Worm (Caenorhabditis elegans): ENCODE results near the gene Y56A3A.33.

Gene Y56A3A.33

ce11 chrIII:12022281-12022680 is 19.5 kb upstream of the Y56A3A.33 start:
- TF ChIP-seq F13C5.2 (tag; optimal IDR thresholded peaks at IDR 0.05) (no peak), tra-4 (tag; optimal IDR thresholded peaks at IDR 0.05) (no peak), tbx-11 (GFP tag; IDR thresholded peaks at IDR 0.05) (no peak), ets-7 (tag; optimal IDR thresholded peaks at IDR 0.05) (no peak), B0310.2 (tag; optimal IDR thresholded peaks at IDR 0.05) (no peak), ceh-36 (tag; optimal IDR thresholded peaks at IDR 0.05) (no peak)

ce11 chrIII:12020074-12020602 is 17.4 kb upstream of the Y56A3A.33 start, which contains the start of gene brp-1:
Gene brp-1 (plus strand): TSS chrIII:12020552.
- TF ChIP-seq B0310.2 (tag; optimal IDR thresholded peaks at IDR 0.05) (no peak), aly-1 (tag; optimal IDR thresholded peaks at IDR 0.05) (no peak), tbx-37 (GFP tag; conservative IDR thresholded peaks at IDR 0.05) (no peak), F13C5.2 (tag; optimal IDR thresholded peaks at IDR 0.05) (no peak), hnd-1 (tag; optimal IDR thresholded peaks at IDR 0.05) (no peak), sea-1 (GFP tag; conservative IDR thresholded peaks at IDR 0.05) (no peak), flt-1 (GFP tag; IDR thresholded peaks at IDR 0.05) (no peak), ama-1 (optimal IDR thresholded peaks at IDR 0.05) (no peak), ceh-36 (tag; optimal IDR thresholded peaks at IDR 0.05) (no peak), ets-7 (tag; optimal IDR thresholded peaks at IDR 0.05) (no peak), ceh-13 (GFP tag; optimal IDR thresholded peaks at IDR 0.05) (no peak), tra-4 (tag; optimal IDR thresholded peaks at IDR 0.05) (no peak)

ce11 chrIII:12017999-12018398 is 15.2 kb upstream of the Y56A3A.33 start:
- TF ChIP-seq sea-1 (GFP tag; conservative IDR thresholded peaks at IDR 0.05), result no peak
- TF ChIP-seq aly-1 (tag; optimal IDR thresholded peaks at IDR 0.05), result no peak
- no peak for TF ChIP-seq ceh-36 (tag; optimal IDR thresholded peaks at IDR 0.05)
- TF ChIP-seq tbx-11 (GFP tag; IDR thresholded peaks at IDR 0.05), result no peak
- TF ChIP-seq ceh-13 (GFP tag; optimal IDR thresholded peaks at IDR 0.05), result no peak
- TF ChIP-seq F13C5.2 (tag; optimal IDR thresholded peaks at IDR 0.05), result no peak
- no peak for TF ChIP-seq ets-7 (tag; optimal IDR thresholded peaks at IDR 0.05)
- no peak for TF ChIP-seq hnd-1 (tag; optimal IDR thresholded peaks at IDR 0.05)
- TF ChIP-seq tra-4 (tag; optimal IDR thresholded peaks at IDR 0.05), result no peak
- TF ChIP-seq hmg-4 (GFP tag; optimal IDR thresholded peaks at IDR 0.05), result no peak
- no peak for TF ChIP-seq scrt-1 (GFP tag; IDR thresholded peaks at IDR 0.05)
- TF ChIP-seq tbx-37 (GFP tag; conservative IDR thresholded peaks at IDR 0.05), result no peak
- TF ChIP-seq pes-1 (GFP tag; IDR thresholded peaks at IDR 0.05), result no peak
- no peak for TF ChIP-seq flt-1 (GFP tag; IDR thresholded peaks at IDR 0.05)
- TF ChIP-seq ama-1 (optimal IDR thresholded peaks at IDR 0.05), result no peak
- TF ChIP-seq hmbx-1 (tag; optimal IDR thresholded peaks at IDR 0.05), result no peak
- TF ChIP-seq B0310.2 (tag; optimal IDR thresholded peaks at IDR 0.05), result no peak

- TF ChIP-seq ceh-36 (tag; optimal IDR thresholded peaks at IDR 0.05), result no peak
- no peak for TF ChIP-seq hnd-1 (tag; optimal IDR thresholded peaks at IDR 0.05)
- TF ChIP-seq sea-1 (GFP tag; conservative IDR thresholded peaks at IDR 0.05), result no peak
- no peak for TF ChIP-seq B0310.2 (tag; optimal IDR thresholded peaks at IDR 0.05)
- TF ChIP-seq ets-7 (tag; optimal IDR thresholded peaks at IDR 0.05), result no peak
- no peak for TF ChIP-seq scrt-1 (GFP tag; IDR thresholded peaks at IDR 0.05)
- TF ChIP-seq hmbx-1 (tag; optimal IDR thresholded peaks at IDR 0.05), result no peak
- TF ChIP-seq hmg-4 (GFP tag; optimal IDR thresholded peaks at IDR 0.05), result no peak
- TF ChIP-seq tbx-37 (GFP tag; conservative IDR thresholded peaks at IDR 0.05), result no peak
- no peak for TF ChIP-seq ama-1 (optimal IDR thresholded peaks at IDR 0.05)
- no peak for TF ChIP-seq aly-1 (tag; optimal IDR thresholded peaks at IDR 0.05)
- no peak for TF ChIP-seq ceh-13 (GFP tag; optimal IDR thresholded peaks at IDR 0.05)
- no peak for TF ChIP-seq tra-4 (tag; optimal IDR thresholded peaks at IDR 0.05)
- TF ChIP-seq pes-1 (GFP tag; IDR thresholded peaks at IDR 0.05), result no peak
- TF ChIP-seq F13C5.2 (tag; optimal IDR thresholded peaks at IDR 0.05), result no peak
- TF ChIP-seq tbx-11 (GFP tag; IDR thresholded peaks at IDR 0.05), result no peak
- TF ChIP-seq flt-1 (GFP tag; IDR thresholded peaks at IDR 0.05), result no peak
Measured at ce11 chrIII:12015611-12016010, 12.9 kb upstream of the Y56A3A.33 start.

DNA sequence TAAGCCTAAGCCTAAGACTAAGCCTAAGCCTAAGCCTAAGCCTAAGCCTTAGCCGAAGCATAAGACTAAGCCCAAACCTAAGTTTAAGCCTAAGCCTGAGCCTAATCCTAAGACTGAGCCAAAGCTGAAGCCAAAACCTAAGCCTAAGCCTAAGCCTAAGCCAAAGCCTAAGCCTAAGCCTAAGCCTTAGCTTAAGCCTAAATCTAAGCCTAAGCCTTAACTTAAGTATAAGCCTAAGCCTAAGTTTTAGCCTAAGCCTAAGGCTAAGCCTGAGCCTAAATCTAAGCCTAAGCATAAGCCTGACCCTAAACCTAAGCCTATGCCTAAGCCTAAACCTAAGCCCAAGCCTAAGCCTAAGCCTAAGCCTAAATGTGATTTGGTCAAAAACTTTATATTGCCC is 12.4 kb upstream of the Y56A3A.33 start:
- TF ChIP-seq ceh-36 (tag; optimal IDR thresholded peaks at IDR 0.05) (peak; percentile 89), tbx-37 (GFP tag; conservative IDR thresholded peaks at IDR 0.05) (no peak)

ce11 chrIII:12014503-12014902 is 11.8 kb upstream of the Y56A3A.33 start:
- TF ChIP-seq ets-7 (tag; optimal IDR thresholded peaks at IDR 0.05) (no peak), sea-1 (GFP tag; conservative IDR thresholded peaks at IDR 0.05) (no peak), tbx-11 (GFP tag; IDR thresholded peaks at IDR 0.05) (no peak), hmbx-1 (tag; optimal IDR thresholded peaks at IDR 0.05) (no peak), hmg-4 (GFP tag; optimal IDR thresholded peaks at IDR 0.05) (no peak), ceh-36 (tag; optimal IDR thresholded peaks at IDR 0.05) (no peak), ama-1 (optimal IDR thresholded peaks at IDR 0.05) (no peak)

ce11 chrIII:12013718-12014117 is 11.0 kb upstream of the Y56A3A.33 start:
- TF ChIP-seq sea-1 (GFP tag; conservative IDR thresholded peaks at IDR 0.05), result no peak

- TF ChIP-seq scrt-1 (GFP tag; IDR thresholded peaks at IDR 0.05) (no peak), tra-4 (tag; optimal IDR thresholded peaks at IDR 0.05) (no peak), ceh-13 (GFP tag; optimal IDR thresholded peaks at IDR 0.05) (no peak), sea-1 (GFP tag; conservative IDR thresholded peaks at IDR 0.05) (no peak), tbx-11 (GFP tag; IDR thresholded peaks at IDR 0.05) (no peak), aly-1 (tag; optimal IDR thresholded peaks at IDR 0.05) (no peak), hmg-4 (GFP tag; optimal IDR thresholded peaks at IDR 0.05) (no peak), ceh-36 (tag; optimal IDR thresholded peaks at IDR 0.05) (no peak), B0310.2 (tag; optimal IDR thresholded peaks at IDR 0.05) (no peak), ets-7 (tag; optimal IDR thresholded peaks at IDR 0.05) (no peak), pes-1 (GFP tag; IDR thresholded peaks at IDR 0.05) (no peak), tbx-37 (GFP tag; conservative IDR thresholded peaks at IDR 0.05) (no peak), flt-1 (GFP tag; IDR thresholded peaks at IDR 0.05) (no peak), hmbx-1 (tag; optimal IDR thresholded peaks at IDR 0.05) (no peak), F13C5.2 (tag; optimal IDR thresholded peaks at IDR 0.05) (no peak), hnd-1 (tag; optimal IDR thresholded peaks at IDR 0.05) (no peak), ama-1 (optimal IDR thresholded peaks at IDR 0.05) (no peak)
Measured at ce11 chrIII:12013054-12013453, 10.3 kb upstream of the Y56A3A.33 start.
